Fruit fly (Drosophila melanogaster) whole organism, embryonic: ENCODE data around the gene CG32599.

Experiments
- Ada2b ChIP-seq: fragments of 200-800 bp; sonication (Bioruptor generic); IDR thresholded peaks from 2 replicates; pipeline ENCODE4 v1.3.6; 2022; ENCODE audit warnings: missing biosample characterization, missing genetic modification characterization
- BtbVII ChIP-seq: fragments of 200-800 bp; sonication (Bioruptor generic); optimal IDR thresholded peaks from 3 replicates; lab custom pipeline; 2017; ENCODE audit warnings: missing biosample characterization, mild to moderate bottlenecking, missing genetic modification characterization
- CG10366 ChIP-seq: fragments of 200-800 bp; sonication (Bioruptor generic); IDR thresholded peaks from 2 replicates; pipeline ENCODE4 v1.3.6; 2022; ENCODE audit warnings: missing biosample characterization, missing genetic modification characterization
- CG11398 ChIP-seq: fragments of 200-800 bp; sonication (Bioruptor generic); optimal IDR thresholded peaks from 2 replicates; lab custom pipeline; 2016; ENCODE audit warnings: missing biosample characterization, missing genetic modification characterization
- CG12391 ChIP-seq: fragments of 200-800 bp; sonication (Bioruptor generic); optimal IDR thresholded peaks from 3 replicates; lab custom pipeline; 2018; ENCODE audit warnings: missing biosample characterization, mild to moderate bottlenecking, missing genetic modification characterization, moderate library complexity
- CG14860 ChIP-seq: fragments of 200-800 bp; sonication (Bioruptor generic); IDR thresholded peaks from 3 replicates; pipeline ENCODE4 v1.3.6; 2022; ENCODE audit warnings: missing biosample characterization, missing genetic modification characterization; ENCODE audit not compliant: partially characterized antibody
- CG17568 ChIP-seq: fragments of 200-800 bp; sonication (Bioruptor generic); optimal IDR thresholded peaks from 2 replicates; lab custom pipeline; 2018; ENCODE audit warnings: missing biosample characterization, mild to moderate bottlenecking, missing genetic modification characterization, moderate library complexity
- CG1832 ChIP-seq: fragments of 200-800 bp; sonication (Bioruptor generic); optimal IDR thresholded peaks from 2 replicates; lab custom pipeline; 2017; ENCODE audit warnings: missing biosample characterization, mild to moderate bottlenecking, missing genetic modification characterization, inconsistent platforms
- CG2120 ChIP-seq: fragments of 200-800 bp; sonication (Bioruptor generic); optimal IDR thresholded peaks from 3 replicates; lab custom pipeline; 2016; ENCODE audit warnings: missing biosample characterization, missing genetic modification characterization
- CG42726 ChIP-seq: fragments of 200-800 bp; sonication (Bioruptor generic); IDR thresholded peaks from 2 replicates; pipeline ENCODE4 v1.3.6; 2022; ENCODE audit warnings: missing biosample characterization, missing genetic modification characterization; ENCODE audit not compliant: partially characterized antibody
- CG4360 ChIP-seq: fragments of 200-800 bp; sonication (Bioruptor generic); IDR thresholded peaks from 2 replicates; pipeline ENCODE4 v1.3.6; 2022; ENCODE audit warnings: missing biosample characterization, missing genetic modification characterization
- CG4424 ChIP-seq: fragments of 200-800 bp; sonication (Bioruptor generic); optimal IDR thresholded peaks from 3 replicates; lab custom pipeline; 2016; ENCODE audit warnings: missing biosample characterization, missing genetic modification characterization
- CG4820 ChIP-seq: fragments of 200-800 bp; sonication (Bioruptor generic); optimal IDR thresholded peaks from 3 replicates; lab custom pipeline; 2016; ENCODE audit warnings: missing biosample characterization, missing genetic modification characterization
- CG6689 ChIP-seq: fragments of 200-800 bp; sonication (Bioruptor generic); IDR thresholded peaks from 2 replicates; pipeline ENCODE4 v1.3.6; 2022; ENCODE audit warnings: missing biosample characterization, missing genetic modification characterization
- CG7357 ChIP-seq: fragments of 200-800 bp; sonication (Bioruptor generic); IDR thresholded peaks from 3 replicates; pipeline ENCODE4 v1.3.6; 2022; ENCODE audit warnings: missing biosample characterization, missing genetic modification characterization
- CG9215 ChIP-seq: fragments of 200-800 bp; sonication (Bioruptor generic); IDR thresholded peaks from 2 replicates; pipeline ENCODE4 v1.3.6; 2022; ENCODE audit warnings: missing biosample characterization, missing genetic modification characterization
- CG9797 ChIP-seq: fragments of 200-800 bp; sonication (Bioruptor generic); optimal IDR thresholded peaks from 3 replicates; lab custom pipeline; 2018; ENCODE audit warnings: missing biosample characterization, mild to moderate bottlenecking, missing genetic modification characterization
- CG9932 ChIP-seq: fragments of 200-800 bp; sonication (Bioruptor generic); IDR thresholded peaks from 2 replicates; pipeline ENCODE4 v1.3.6; 2022; ENCODE audit warnings: missing biosample characterization, missing genetic modification characterization
- D19B ChIP-seq: fragments of 200-800 bp; sonication (Bioruptor generic); optimal IDR thresholded peaks from 2 replicates; lab custom pipeline; 2017; ENCODE audit warnings: missing biosample characterization, mild to moderate bottlenecking, missing genetic modification characterization
- Dfd ChIP-seq, 2 experiments: fragments of >200 bp; optimal IDR thresholded peaks; 2 replicates each; lab custom pipeline; 2017; ENCODE audit warnings: missing biosample characterization in 2 of 2, missing genetic modification characterization in 2 of 2
- Dp ChIP-seq: fragments of 200-800 bp; sonication (Bioruptor generic); optimal IDR thresholded peaks from 2 replicates; lab custom pipeline; 2018; ENCODE audit warnings: missing biosample characterization, mild to moderate bottlenecking, missing genetic modification characterization, moderate library complexity
- Fer3 ChIP-seq: fragments of 200-800 bp; sonication (Bioruptor generic); optimal IDR thresholded peaks from 2 replicates; lab custom pipeline; 2018; ENCODE audit warnings: missing biosample characterization, mild to moderate bottlenecking, missing genetic modification characterization, moderate library complexity
- HLH4C ChIP-seq: fragments of 200-800 bp; sonication (Bioruptor generic); IDR thresholded peaks from 3 replicates; pipeline ENCODE4 v1.3.6; 2022; ENCODE audit warnings: missing biosample characterization, missing genetic modification characterization; ENCODE audit not compliant: partially characterized antibody
- Hmx ChIP-seq: fragments of 200-800 bp; sonication (Bioruptor generic); optimal IDR thresholded peaks from 2 replicates; lab custom pipeline; 2016; ENCODE audit warnings: missing biosample characterization, missing genetic modification characterization
- Hsf ChIP-seq: fragments of 200-800 bp; sonication (Bioruptor generic); optimal IDR thresholded peaks from 3 replicates; lab custom pipeline; 2016; ENCODE audit warnings: missing biosample characterization, missing genetic modification characterization
- Myb ChIP-seq: fragments of 200-800 bp; sonication (Bioruptor generic); optimal IDR thresholded peaks from 2 replicates; lab custom pipeline; 2016; ENCODE audit warnings: missing biosample characterization, missing genetic modification characterization
- NC2β ChIP-seq: fragments of 200-800 bp; sonication (Bioruptor generic); optimal IDR thresholded peaks from 2 replicates; lab custom pipeline; 2016; ENCODE audit warnings: missing biosample characterization, missing genetic modification characterization
- Nf-YA ChIP-seq: fragments of 200-800 bp; sonication (Bioruptor generic); IDR thresholded peaks from 2 replicates; pipeline ENCODE4 v1.3.6; 2022; ENCODE audit warnings: missing biosample characterization, missing genetic modification characterization
- Ptx1 ChIP-seq: fragments of 200-800 bp; sonication (Bioruptor generic); IDR thresholded peaks from 2 replicates; pipeline ENCODE4 v1.3.6; 2022; ENCODE audit warnings: missing biosample characterization, missing genetic modification characterization
- Sin3A ChIP-seq: fragments of >200 bp; optimal IDR thresholded peaks from 2 replicates; lab custom pipeline; 2018
- Sox102F ChIP-seq: fragments of 200-800 bp; sonication (Bioruptor generic); optimal IDR thresholded peaks from 2 replicates; lab custom pipeline; 2018; ENCODE audit warnings: missing biosample characterization, mild to moderate bottlenecking, missing genetic modification characterization, moderate library complexity
- bbx ChIP-seq: fragments of 200-800 bp; sonication (Bioruptor generic); IDR thresholded peaks from 2 replicates; pipeline ENCODE4 v1.3.6; 2022; ENCODE audit warnings: missing biosample characterization, missing genetic modification characterization; ENCODE audit not compliant: partially characterized antibody
- cad ChIP-seq: fragments of >200 bp; optimal IDR thresholded peaks from 2 replicates; lab custom pipeline; 2017; ENCODE audit warnings: missing biosample characterization, missing genetic modification characterization
- cg ChIP-seq: fragments of 200-800 bp; sonication (Bioruptor generic); optimal IDR thresholded peaks from 3 replicates; lab custom pipeline; 2019; ENCODE audit warnings: missing biosample characterization, mild to moderate bottlenecking, missing genetic modification characterization, moderate library complexity
- ftz-f1 ChIP-seq: fragments of 200-800 bp; sonication (Bioruptor generic); optimal IDR thresholded peaks from 2 replicates; lab custom pipeline; 2016; ENCODE audit warnings: missing biosample characterization, missing genetic modification characterization
- gem ChIP-seq: fragments of 200-800 bp; sonication (Bioruptor generic); optimal IDR thresholded peaks from 2 replicates; lab custom pipeline; 2019; ENCODE audit warnings: missing biosample characterization, mild to moderate bottlenecking, missing genetic modification characterization, moderate library complexity
- insv ChIP-seq, 2 experiments: fragments of 200-800 bp; sonication (Bioruptor generic); optimal IDR thresholded peaks; 3 replicates each; lab custom pipeline; 2016 to 2018; ENCODE audit warnings: missing biosample characterization in 2 of 2, missing genetic modification characterization in 2 of 2
- kni ChIP-seq: fragments of 200-800 bp; sonication (Bioruptor generic); optimal IDR thresholded peaks from 3 replicates; lab custom pipeline; 2017; ENCODE audit warnings: mild to moderate bottlenecking, missing biosample characterization, missing genetic modification reagents, missing genetic modification characterization
- lmd ChIP-seq: fragments of 200-800 bp; sonication (Bioruptor generic); IDR thresholded peaks from 2 replicates; pipeline ENCODE4 v1.3.6; 2022; ENCODE audit warnings: missing biosample characterization, missing genetic modification characterization
- lola ChIP-seq, 3 experiments: fragments of >200 bp in 2 of 3; fragments of 200-800 bp in 1 of 3; sonication (Bioruptor generic) in 1 of 3; optimal IDR thresholded peaks; 2 replicates each; lab custom pipeline; 2017 to 2019; ENCODE audit warnings: missing biosample characterization in 3 of 3, missing genetic modification characterization in 3 of 3, mild to moderate bottlenecking in 1 of 3, moderate library complexity in 1 of 3
- nmo ChIP-seq: fragments of 200-800 bp; sonication (Bioruptor generic); optimal IDR thresholded peaks from 2 replicates; lab custom pipeline; 2018; ENCODE audit warnings: missing biosample characterization, mild to moderate bottlenecking, missing genetic modification characterization, moderate library complexity
- sens ChIP-seq: fragments of 200-800 bp; sonication (Bioruptor generic); peaks from one replicate; lab custom pipeline; 2016; ENCODE audit warnings: missing biosample characterization, missing genetic modification characterization
- stwl ChIP-seq: fragments of 200-800 bp; sonication (Bioruptor generic); optimal IDR thresholded peaks from 3 replicates; lab custom pipeline; 2018; ENCODE audit warnings: missing biosample characterization, mild to moderate bottlenecking, missing genetic modification characterization, moderate library complexity
- tna ChIP-seq: fragments of 200-800 bp; sonication (Bioruptor generic); IDR thresholded peaks from 2 replicates; pipeline ENCODE4 v1.3.6; 2022; ENCODE audit warnings: missing biosample characterization, missing genetic modification characterization; ENCODE audit not compliant: partially characterized antibody
- tx ChIP-seq: fragments of 200-800 bp; sonication (Bioruptor generic); optimal IDR thresholded peaks from 2 replicates; lab custom pipeline; 2016; ENCODE audit warnings: missing biosample characterization, missing genetic modification characterization
- vfl ChIP-seq: fragments of 200-800 bp; sonication (Bioruptor generic); optimal IDR thresholded peaks from 2 replicates; lab custom pipeline; 2016; ENCODE audit warnings: missing biosample characterization, missing genetic modification characterization
- vnd ChIP-seq: fragments of 200-800 bp; sonication (Bioruptor generic); IDR thresholded peaks from 3 replicates; pipeline ENCODE4 v1.3.6; 2022; ENCODE audit warnings: missing biosample characterization, missing genetic modification characterization; ENCODE audit not compliant: partially characterized antibody
- vvl ChIP-seq: fragments of 200-800 bp; sonication (Bioruptor generic); IDR thresholded peaks from 2 replicates; pipeline ENCODE4 v1.3.6; 2022; ENCODE audit warnings: missing biosample characterization, missing genetic modification characterization
- z ChIP-seq: fragments of 200-800 bp; sonication (Bioruptor generic); IDR thresholded peaks from 3 replicates; pipeline ENCODE4 v1.3.6; 2022; ENCODE audit warnings: missing biosample characterization, missing genetic modification characterization
- zen2 ChIP-seq: fragments of 200-800 bp; sonication (Bioruptor generic); IDR thresholded peaks from 3 replicates; pipeline ENCODE4 v1.3.6; 2022; ENCODE audit warnings: missing biosample characterization, missing genetic modification characterization; ENCODE audit not compliant: partially characterized antibody

CG32599 gene

dm6 chrX:14233843-14234337 is 9.6 kb upstream of the CG32599 start, which contains the start of gene CG42271 (continued):
- TF ChIP-seq vnd (GFP tag; lab: Robert Waterston, UW): peak; percentile 94
- TF ChIP-seq Myb (GFP tag; lab: Kevin White, UChicago): peak; percentile 5
- TF ChIP-seq CG12391: peak; percentile 65
- peak; percentile 75 for TF ChIP-seq nmo (GFP tag; lab: Kevin White, UChicago)
- no peak for TF ChIP-seq Hmx (GFP tag; lab: Kevin White, UChicago)
- TF ChIP-seq CG1832 (GFP tag; lab: Kevin White, UChicago): no peak
- TF ChIP-seq vvl: no peak
- no peak for TF ChIP-seq cg (GFP tag; lab: Kevin White, UChicago)
- peak; percentile 58 to 98 for TF ChIP-seq insv (GFP tag; optimal IDR thresholded peaks at IDR 0.05; lab: Kevin White, UChicago)
- TF ChIP-seq stwl (tag; lab: Kevin White, UChicago): peak; percentile 76
- peak; percentile 34 for TF ChIP-seq sens
- no peak for TF ChIP-seq D19B
- peak; percentile 59 for TF ChIP-seq CG9932 (GFP tag; lab: Robert Waterston, UW)
- TF ChIP-seq HLH4C: peak; percentile 91
- TF ChIP-seq CG42726 (GFP tag; lab: Robert Waterston, UW): peak; percentile 40; the same call in 1 of the 2 replicates
- TF ChIP-seq CG9215 (GFP tag; lab: Robert Waterston, UW): 0 out of 2 replicates have a peak, but pooled peaks have one; percentile 24
- no peak for TF ChIP-seq Dfd (GFP tag; optimal IDR thresholded peaks at IDR 0.05; lab: Kevin White, UChicago)
- peak; percentile 47 for TF ChIP-seq Fer3
- TF ChIP-seq z: no peak
- no peak for TF ChIP-seq kni (GFP tag; lab: Kevin White, UChicago)
- peak; percentile 86 for TF ChIP-seq CG4360 (GFP tag; lab: Robert Waterston, UW)
- no peak for TF ChIP-seq CG11398 (GFP tag; lab: Kevin White, UChicago)
- no peak for TF ChIP-seq CG10366 (GFP tag; lab: Robert Waterston, UW)
- peak; percentile 86 for TF ChIP-seq tna
- TF ChIP-seq Sox102F (GFP tag; lab: Kevin White, UChicago): no peak
- TF ChIP-seq ftz-f1: peak; percentile 15
- no peak for TF ChIP-seq Sin3A
- no peak for TF ChIP-seq CG17568 (GFP tag; lab: Kevin White, UChicago)
- TF ChIP-seq tx (GFP tag; lab: Kevin White, UChicago): no peak
- TF ChIP-seq BtbVII: peak; percentile 3
- peak; percentile 9 for TF ChIP-seq Dp
- TF ChIP-seq gem: no peak
- TF ChIP-seq lola (GFP tag; optimal IDR thresholded peaks at IDR 0.05; lab: Kevin White, UChicago): peak in 1 of 3 experiments; percentile 48
- no peak for TF ChIP-seq cad (GFP tag; lab: Kevin White, UChicago)
- no peak for TF ChIP-seq Hsf (GFP tag; lab: Kevin White, UChicago)
- no peak for TF ChIP-seq NC2β (GFP tag; lab: Kevin White, UChicago)
- peak; percentile 28 for TF ChIP-seq CG4424
- peak; percentile 11 for TF ChIP-seq CG4820 (GFP tag; lab: Kevin White, UChicago)
- TF ChIP-seq zen2 (GFP tag; lab: Robert Waterston, UW): peak; percentile 89
- no peak for TF ChIP-seq Nf-YA (GFP tag; lab: Robert Waterston, UW)
- peak; percentile 5 for TF ChIP-seq CG2120
- TF ChIP-seq Ada2b (GFP tag; lab: Robert Waterston, UW): 0 out of 2 replicates have a peak, but pooled peaks have one; percentile 13
- TF ChIP-seq lmd: peak; percentile 23; the same call in 1 of the 2 replicates
- peak; percentile 8 for TF ChIP-seq CG9797 (GFP tag; lab: Kevin White, UChicago)
- TF ChIP-seq Ptx1 (GFP tag; lab: Robert Waterston, UW): peak; percentile 30; the same call in 1 of the 2 replicates
- peak; percentile 87 for TF ChIP-seq bbx (GFP tag; lab: Robert Waterston, UW)
- no peak for TF ChIP-seq vfl (GFP tag; lab: Kevin White, UChicago)
- peak; percentile 94 for TF ChIP-seq CG14860 (GFP tag; lab: Robert Waterston, UW)
- 0 out of 2 replicates have a peak, but pooled peaks have one; percentile 12 for TF ChIP-seq CG6689 (GFP tag; lab: Robert Waterston, UW)
- no peak for TF ChIP-seq CG7357 (GFP tag; lab: Robert Waterston, UW)
